Fruit fly (Drosophila melanogaster) Kc167 (cell line): ENCODE measurements around the gene anox.

ENCODE experiments used
- Myc ChIP-seq: fragments of >200 bp; optimal IDR thresholded peaks from 2 replicates; lab custom pipeline; 2017; ENCODE audit warnings: missing external identifiers
- Sin3A ChIP-seq: fragments of >200 bp; optimal IDR thresholded peaks from 2 replicates; lab custom pipeline; 2018; ENCODE audit warnings: missing external identifiers
- h ChIP-seq: fragments of >200 bp; optimal IDR thresholded peaks from 3 replicates; lab custom pipeline; 2018; ENCODE audit warnings: missing external identifiers
- insv ChIP-seq: fragments of >200 bp; optimal IDR thresholded peaks from 3 replicates; lab custom pipeline; 2018; ENCODE audit warnings: missing external identifiers
- psq ChIP-seq: fragments of >200 bp; optimal IDR thresholded peaks from 2 replicates; lab custom pipeline; 2017; ENCODE audit warnings: missing external identifiers
- ttk ChIP-seq: sonication (Bioruptor generic); optimal IDR thresholded peaks from 2 replicates; lab custom pipeline; 2017; ENCODE audit warnings: missing external identifiers

Gene anox

dm6 chrX:21319202-21319772 lies at the start of gene anox, which contains the start of gene SLIRP1:
Gene anox (minus strand): TSS chrX:21319296.
Gene SLIRP1 (minus strand): TSS chrX:21319296.
- TF ChIP-seq insv (no peak), psq (lab: Kevin White, UChicago) (no peak)

dm6 chrX:21368410-21368918 lies 49.4 kb upstream of the anox start:
- TF ChIP-seq psq (lab: Kevin White, UChicago), result no peak
- no peak for TF ChIP-seq Myc
- TF ChIP-seq Sin3A (lab: Kevin White, UChicago), result no peak
- no peak for TF ChIP-seq insv
- TF ChIP-seq ttk (lab: Kevin White, UChicago), result no peak
- TF ChIP-seq h (lab: Kevin White, UChicago), result no peak

dm6 chrX:21367363-21368072 lies 48.4 kb upstream of the anox start:
- TF ChIP-seq insv (no peak), Myc (no peak), psq (lab: Kevin White, UChicago) (no peak), h (lab: Kevin White, UChicago) (no peak), Sin3A (lab: Kevin White, UChicago) (no peak), ttk (lab: Kevin White, UChicago) (no peak)

- no peak for TF ChIP-seq h (lab: Kevin White, UChicago)
- no peak for TF ChIP-seq Sin3A (lab: Kevin White, UChicago)
- no peak for TF ChIP-seq Myc
- no peak for TF ChIP-seq ttk (lab: Kevin White, UChicago)
- TF ChIP-seq psq (lab: Kevin White, UChicago), result no peak
- TF ChIP-seq insv, result no peak
These were observed 47.4 kb upstream of the anox start for dm6 chrX:21366311-21366990.

- TF ChIP-seq h (lab: Kevin White, UChicago), result no peak
- no peak for TF ChIP-seq Myc
- TF ChIP-seq insv, result no peak
- TF ChIP-seq Sin3A (lab: Kevin White, UChicago), result no peak
- no peak for TF ChIP-seq psq (lab: Kevin White, UChicago)
- no peak for TF ChIP-seq ttk (lab: Kevin White, UChicago)
These were observed 46.3 kb upstream of the anox start for dm6 chrX:21365421-21365820.

- no peak for TF ChIP-seq h (lab: Kevin White, UChicago)
- no peak for TF ChIP-seq ttk (lab: Kevin White, UChicago)
- TF ChIP-seq Myc, result no peak
- no peak for TF ChIP-seq insv
- TF ChIP-seq Sin3A (lab: Kevin White, UChicago), result no peak
- TF ChIP-seq psq (lab: Kevin White, UChicago), result no peak
These were observed 43.8 kb upstream of the anox start, which contains the start of the genes bbx and waw for dm6 chrX:21362878-21363277. Gene bbx (plus strand): TSS chrX:21363028. Gene waw (plus strand): TSS chrX:21363028.

- TF ChIP-seq ttk (lab: Kevin White, UChicago), result no peak
- TF ChIP-seq insv, result no peak
- no peak for TF ChIP-seq Sin3A (lab: Kevin White, UChicago)
- TF ChIP-seq psq (lab: Kevin White, UChicago), result no peak
- TF ChIP-seq Myc, result no peak
- TF ChIP-seq h (lab: Kevin White, UChicago), result no peak
These were observed 38.9 kb upstream of the anox start, which contains the start of gene Septin1 for dm6 chrX:21357810-21358671. Gene Septin1 (plus strand): TSS chrX:21358286.

dm6 chrX:21353541-21353940 lies 34.4 kb upstream of the anox start:
- TF ChIP-seq Myc, result no peak
- TF ChIP-seq ttk (lab: Kevin White, UChicago), result no peak
- TF ChIP-seq insv, result no peak
- TF ChIP-seq h (lab: Kevin White, UChicago), result no peak
- no peak for TF ChIP-seq Sin3A (lab: Kevin White, UChicago)

- TF ChIP-seq psq (lab: Kevin White, UChicago), result no peak
- no peak for TF ChIP-seq ttk (lab: Kevin White, UChicago)
- no peak for TF ChIP-seq Sin3A (lab: Kevin White, UChicago)
- no peak for TF ChIP-seq insv
- no peak for TF ChIP-seq h (lab: Kevin White, UChicago)
- TF ChIP-seq Myc, result no peak
These were observed 32.2 kb upstream of the anox start for dm6 chrX:21351210-21351824.

- TF ChIP-seq psq (lab: Kevin White, UChicago), result no peak
- TF ChIP-seq insv, result no peak
- no peak for TF ChIP-seq Myc
- no peak for TF ChIP-seq ttk (lab: Kevin White, UChicago)
- TF ChIP-seq Sin3A (lab: Kevin White, UChicago), result no peak
- no peak for TF ChIP-seq h (lab: Kevin White, UChicago)
These were observed 30.8 kb upstream of the anox start, which contains the start of the genes peng and sol for dm6 chrX:21349800-21350309. Gene peng (minus strand): TSS chrX:21349843. Gene sol (plus strand): TSS chrX:21350280.
